Fruit fly (Drosophila melanogaster) whole organism, embryonic: ENCODE data around the gene sosie.

Source experiments
- Aef1 ChIP-seq: fragments of 200-800 bp; sonication (Bioruptor generic); IDR thresholded peaks from 3 replicates; pipeline ENCODE4 v1.3.6; 2022; ENCODE audit warnings: missing biosample characterization, missing genetic modification characterization
- Asciz ChIP-seq: fragments of 200-800 bp; sonication (Bioruptor generic); optimal IDR thresholded peaks from 2 replicates; lab custom pipeline; 2017; ENCODE audit warnings: missing biosample characterization, mild to moderate bottlenecking, missing genetic modification characterization, missing genetic modification reagents
- Atf3 ChIP-seq: fragments of 200-800 bp; sonication (Bioruptor generic); optimal IDR thresholded peaks from 3 replicates; lab custom pipeline; 2016; ENCODE audit warnings: missing biosample characterization, missing genetic modification characterization
- C15 ChIP-seq: fragments of 200-800 bp; sonication (Bioruptor generic); IDR thresholded peaks from 3 replicates; pipeline ENCODE4 v1.3.6; 2022; ENCODE audit warnings: missing biosample characterization, missing genetic modification characterization
- CG10274 ChIP-seq: fragments of 200-800 bp; sonication (Bioruptor generic); optimal IDR thresholded peaks from 3 replicates; lab custom pipeline; 2017; ENCODE audit warnings: missing biosample characterization, mild to moderate bottlenecking, missing genetic modification characterization
- CG10462 ChIP-seq: fragments of 200-800 bp; sonication (Bioruptor generic); optimal IDR thresholded peaks from 2 replicates; lab custom pipeline; 2016; ENCODE audit warnings: missing biosample characterization, missing genetic modification characterization
- CG11723 ChIP-seq: fragments of 200-800 bp; sonication (Bioruptor generic); optimal IDR thresholded peaks from 2 replicates; lab custom pipeline; 2017; ENCODE audit warnings: missing biosample characterization, mild to moderate bottlenecking, missing genetic modification characterization
- CG12299 ChIP-seq: fragments of 200-800 bp; sonication (Bioruptor generic); optimal IDR thresholded peaks from 2 replicates; lab custom pipeline; 2018; ENCODE audit warnings: missing biosample characterization, mild to moderate bottlenecking, missing genetic modification characterization
- CG1233 ChIP-seq: fragments of 200-800 bp; sonication (Bioruptor generic); optimal IDR thresholded peaks from 4 replicates; lab custom pipeline; 2018; ENCODE audit warnings: missing biosample characterization, mild to moderate bottlenecking, missing genetic modification characterization
- CG12769 ChIP-seq: fragments of 200-800 bp; sonication (Bioruptor generic); optimal IDR thresholded peaks from 2 replicates; lab custom pipeline; 2019; ENCODE audit warnings: missing biosample characterization, mild to moderate bottlenecking, missing genetic modification characterization, moderate library complexity
- CG13296 ChIP-seq: fragments of 200-800 bp; sonication (Bioruptor generic); optimal IDR thresholded peaks from 3 replicates; lab custom pipeline; 2018; ENCODE audit warnings: missing biosample characterization, mild to moderate bottlenecking, missing genetic modification characterization
- CG14710 ChIP-seq: fragments of 200-800 bp; sonication (Bioruptor generic); optimal IDR thresholded peaks from 3 replicates; lab custom pipeline; 2019; ENCODE audit warnings: missing biosample characterization, mild to moderate bottlenecking, missing genetic modification characterization, moderate library complexity
- CG14965 ChIP-seq: fragments of 200-800 bp; sonication (Bioruptor generic); optimal IDR thresholded peaks from 2 replicates; lab custom pipeline; 2016; ENCODE audit warnings: missing biosample characterization, missing genetic modification characterization, borderline replicate concordance
- CG17568 ChIP-seq: fragments of 200-800 bp; sonication (Bioruptor generic); optimal IDR thresholded peaks from 2 replicates; lab custom pipeline; 2018; ENCODE audit warnings: missing biosample characterization, mild to moderate bottlenecking, missing genetic modification characterization, moderate library complexity
- CG17912 ChIP-seq: fragments of 200-800 bp; sonication (Bioruptor generic); optimal IDR thresholded peaks from 2 replicates; lab custom pipeline; 2018; ENCODE audit warnings: missing biosample characterization, mild to moderate bottlenecking, missing genetic modification characterization
- CG2116 ChIP-seq: fragments of 200-800 bp; sonication (Bioruptor generic); optimal IDR thresholded peaks from 3 replicates; lab custom pipeline; 2018; ENCODE audit warnings: missing biosample characterization, mild to moderate bottlenecking, missing genetic modification characterization
- CG30020 ChIP-seq: fragments of 200-800 bp; optimal IDR thresholded peaks from 2 replicates; lab custom pipeline; 2019; ENCODE audit warnings: missing biosample characterization, mild to moderate bottlenecking, missing genetic modification characterization, moderate library complexity
- CG4617 ChIP-seq: fragments of 200-800 bp; sonication (Bioruptor generic); optimal IDR thresholded peaks from 3 replicates; lab custom pipeline; 2016; ENCODE audit warnings: missing biosample characterization, missing genetic modification characterization, borderline replicate concordance
- CG7372 ChIP-seq: fragments of 200-800 bp; sonication (Bioruptor generic); IDR thresholded peaks from 2 replicates; pipeline ENCODE4 v1.3.6; 2022; ENCODE audit warnings: missing biosample characterization, missing genetic modification characterization
- CG8290 ChIP-seq, 3 experiments: fragments of 200-800 bp; sonication (Bioruptor generic); optimal IDR thresholded peaks; 2 replicates each; lab custom pipeline; 2016 to 2019; ENCODE audit warnings: missing biosample characterization in 3 of 3, missing genetic modification characterization in 3 of 3, mild to moderate bottlenecking in 2 of 3, moderate library complexity in 1 of 3
- CG8478 ChIP-seq: fragments of >200 bp; optimal IDR thresholded peaks from 2 replicates; lab custom pipeline; 2018
- CG8944 ChIP-seq: fragments of 200-800 bp; sonication (Bioruptor generic); optimal IDR thresholded peaks from 3 replicates; lab custom pipeline; 2016; ENCODE audit warnings: missing biosample characterization, missing genetic modification characterization
- CG9215 ChIP-seq: fragments of 200-800 bp; sonication (Bioruptor generic); IDR thresholded peaks from 2 replicates; pipeline ENCODE4 v1.3.6; 2022; ENCODE audit warnings: missing biosample characterization, missing genetic modification characterization
- CG9876 ChIP-seq: fragments of 200-800 bp; sonication (Bioruptor generic); optimal IDR thresholded peaks from 2 replicates; lab custom pipeline; 2016; ENCODE audit warnings: missing biosample characterization, missing genetic modification characterization
- E2f1 ChIP-seq: fragments of 200-800 bp; sonication (Bioruptor generic); IDR thresholded peaks from 2 replicates; pipeline ENCODE4 v1.3.6; 2022; ENCODE audit warnings: missing biosample characterization, missing genetic modification characterization
- Elba2 ChIP-seq: fragments of 200-800 bp; sonication (Bioruptor generic); optimal IDR thresholded peaks from 3 replicates; lab custom pipeline; 2016; ENCODE audit warnings: missing biosample characterization, missing genetic modification characterization
- HHEX ChIP-seq: fragments of 200-800 bp; sonication (Bioruptor generic); optimal IDR thresholded peaks from 3 replicates; lab custom pipeline; 2017; ENCODE audit warnings: missing biosample characterization, mild to moderate bottlenecking, missing genetic modification characterization, missing genetic modification reagents
- HLH3B ChIP-seq: fragments of 200-800 bp; sonication (Bioruptor generic); IDR thresholded peaks from 2 replicates; pipeline ENCODE4 v1.3.6; 2022; ENCODE audit warnings: missing biosample characterization, missing genetic modification characterization
- HLH4C ChIP-seq: fragments of 200-800 bp; sonication (Bioruptor generic); IDR thresholded peaks from 3 replicates; pipeline ENCODE4 v1.3.6; 2022; ENCODE audit warnings: missing biosample characterization, missing genetic modification characterization; ENCODE audit not compliant: partially characterized antibody
- Hmr ChIP-seq: fragments of 200-800 bp; sonication (Bioruptor generic); optimal IDR thresholded peaks from 3 replicates; lab custom pipeline; 2017; ENCODE audit warnings: mild to moderate bottlenecking, missing biosample characterization, missing genetic modification reagents, missing genetic modification characterization
- Meics ChIP-seq: fragments of 200-800 bp; sonication (Bioruptor generic); optimal IDR thresholded peaks from 2 replicates; lab custom pipeline; 2017; ENCODE audit warnings: missing biosample characterization, mild to moderate bottlenecking, missing genetic modification characterization
- Oaz ChIP-seq: fragments of 200-800 bp; sonication (Bioruptor generic); IDR thresholded peaks from 2 replicates; pipeline ENCODE4 v1.3.6; 2022; ENCODE audit warnings: missing biosample characterization, missing genetic modification characterization
- Spps ChIP-seq: fragments of 200-800 bp; sonication (Bioruptor generic); optimal IDR thresholded peaks from 2 replicates; lab custom pipeline; 2018; ENCODE audit warnings: missing biosample characterization, mild to moderate bottlenecking, missing genetic modification characterization
- abd-A ChIP-seq: fragments of 200-800 bp; sonication (Bioruptor generic); optimal IDR thresholded peaks from 3 replicates; lab custom pipeline; 2019; ENCODE audit warnings: missing biosample characterization, mild to moderate bottlenecking, missing genetic modification characterization, moderate library complexity
- crp ChIP-seq, 2 experiments: fragments of 200-800 bp; sonication (Bioruptor generic); optimal IDR thresholded peaks; 2 replicates in 1 of 2; 3 replicates in 1 of 2; lab custom pipeline; 2017; ENCODE audit warnings: missing biosample characterization in 2 of 2, missing genetic modification characterization in 2 of 2, mild to moderate bottlenecking in 1 of 2, moderate library complexity in 1 of 2
- emc ChIP-seq: fragments of 200-800 bp; sonication (Bioruptor generic); optimal IDR thresholded peaks from 2 replicates; lab custom pipeline; 2016; ENCODE audit warnings: missing biosample characterization, missing genetic modification characterization
- gcm2 ChIP-seq: fragments of 200-800 bp; sonication (Bioruptor generic); optimal IDR thresholded peaks from 2 replicates; lab custom pipeline; 2016; ENCODE audit warnings: missing biosample characterization, missing genetic modification characterization
- jumu ChIP-seq: fragments of 200-800 bp; sonication (Bioruptor generic); optimal IDR thresholded peaks from 3 replicates; lab custom pipeline; 2016; ENCODE audit warnings: missing biosample characterization, missing genetic modification characterization
- kni ChIP-seq: fragments of 200-800 bp; sonication (Bioruptor generic); optimal IDR thresholded peaks from 3 replicates; lab custom pipeline; 2017; ENCODE audit warnings: mild to moderate bottlenecking, missing biosample characterization, missing genetic modification reagents, missing genetic modification characterization
- luna ChIP-seq: fragments of 200-800 bp; sonication (Bioruptor generic); optimal IDR thresholded peaks from 2 replicates; lab custom pipeline; 2016; ENCODE audit warnings: missing biosample characterization, missing genetic modification characterization
- maf-S ChIP-seq: fragments of 200-800 bp; sonication (Bioruptor generic); optimal IDR thresholded peaks from 2 replicates; lab custom pipeline; 2016; ENCODE audit warnings: missing biosample characterization, missing genetic modification characterization
- onecut ChIP-seq: fragments of 200-800 bp; sonication (Bioruptor generic); IDR thresholded peaks from 2 replicates; pipeline ENCODE4 v1.3.6; 2022; ENCODE audit warnings: missing biosample characterization, missing genetic modification characterization
- pum ChIP-seq: fragments of 200-800 bp; sonication (Bioruptor generic); optimal IDR thresholded peaks from 2 replicates; lab custom pipeline; 2016; ENCODE audit warnings: missing biosample characterization, missing genetic modification characterization
- repo ChIP-seq: fragments of 200-800 bp; sonication (Bioruptor generic); optimal IDR thresholded peaks from 2 replicates; lab custom pipeline; 2016; ENCODE audit warnings: missing biosample characterization, missing genetic modification characterization
- sisA ChIP-seq: fragments of 200-800 bp; sonication (Bioruptor generic); IDR thresholded peaks from 2 replicates; pipeline ENCODE4 v1.3.6; 2022; ENCODE audit warnings: missing biosample characterization, missing genetic modification characterization
- stc ChIP-seq: fragments of 200-800 bp; sonication (Bioruptor generic); IDR thresholded peaks from 2 replicates; pipeline ENCODE4 v1.3.6; 2022; ENCODE audit warnings: missing biosample characterization, missing genetic modification characterization
- tio ChIP-seq: fragments of 200-800 bp; sonication (Bioruptor generic); optimal IDR thresholded peaks from 2 replicates; lab custom pipeline; 2017; ENCODE audit warnings: missing biosample characterization, missing genetic modification characterization, inconsistent platforms
- trh ChIP-seq: fragments of 200-800 bp; sonication (Bioruptor generic); optimal IDR thresholded peaks from 2 replicates; lab custom pipeline; 2016; ENCODE audit warnings: missing biosample characterization, missing genetic modification characterization
- vnd ChIP-seq: fragments of 200-800 bp; sonication (Bioruptor generic); IDR thresholded peaks from 3 replicates; pipeline ENCODE4 v1.3.6; 2022; ENCODE audit warnings: missing biosample characterization, missing genetic modification characterization; ENCODE audit not compliant: partially characterized antibody
- zen ChIP-seq: fragments of 200-800 bp; sonication (Bioruptor generic); optimal IDR thresholded peaks from 3 replicates; lab custom pipeline; 2018; ENCODE audit warnings: missing biosample characterization, mild to moderate bottlenecking, missing genetic modification characterization, moderate library complexity
- zfh2 ChIP-seq: fragments of 200-800 bp; sonication (Bioruptor generic); optimal IDR thresholded peaks from 2 replicates; lab custom pipeline; 2016; ENCODE audit warnings: missing biosample characterization, missing genetic modification characterization

The sosie gene

dm6 chr3R:24829887-24830351 lies 3.8 kb upstream of the sosie start, which contains the start of the genes Kaz and CG43273 (continued):
- no peak for TF ChIP-seq CG17568 (GFP tag; lab: Kevin White, UChicago)
- no peak for TF ChIP-seq gcm2 (GFP tag; lab: Kevin White, UChicago)
- TF ChIP-seq Asciz: no peak
- TF ChIP-seq Spps (tag; lab: Kevin White, UChicago): no peak
- TF ChIP-seq sisA (GFP tag; lab: Robert Waterston, UW): peak; percentile 5; the same call in 1 of the 2 replicates
- no peak for TF ChIP-seq CG14965 (GFP tag; lab: Kevin White, UChicago)
- TF ChIP-seq Hmr (GFP tag; lab: Kevin White, UChicago): peak; percentile 42
- peak; percentile 44 for TF ChIP-seq CG10462 (GFP tag; lab: Kevin White, UChicago)
- TF ChIP-seq CG11723 (GFP tag; lab: Kevin White, UChicago): no peak
- TF ChIP-seq Atf3: no peak
- TF ChIP-seq CG8478 (lab: Kevin White, UChicago): no peak
- peak; percentile 93 for TF ChIP-seq zen
- TF ChIP-seq E2f1 (GFP tag; lab: Robert Waterston, UW): no peak
- TF ChIP-seq CG14710 (tag; lab: Kevin White, UChicago): peak; percentile 81
- TF ChIP-seq CG1233: peak; percentile 22
- TF ChIP-seq CG13296 (GFP tag; lab: Kevin White, UChicago): no peak
- TF ChIP-seq kni (GFP tag; lab: Kevin White, UChicago): no peak
- no peak for TF ChIP-seq HLH3B (GFP tag; lab: Robert Waterston, UW)
- peak; percentile 69 for TF ChIP-seq CG7372 (GFP tag; lab: Robert Waterston, UW)
- TF ChIP-seq onecut: no peak
- peak; percentile 20 for TF ChIP-seq zfh2 (GFP tag; lab: Kevin White, UChicago)
- 0 out of 2 replicates have a peak, but pooled peaks have one; percentile 11 for TF ChIP-seq stc (GFP tag; lab: Robert Waterston, UW)
- no peak for TF ChIP-seq Oaz (GFP tag; lab: Robert Waterston, UW)
- no peak for TF ChIP-seq HHEX (GFP tag; lab: Kevin White, UChicago)
- TF ChIP-seq Aef1 (GFP tag; lab: Robert Waterston, UW): peak; percentile 12; the same call in 1 of the 3 replicates
- no peak for TF ChIP-seq CG12769 (tag; lab: Kevin White, UChicago)
- peak; percentile 50 for TF ChIP-seq CG9215 (GFP tag; lab: Robert Waterston, UW)
- peak; percentile 68 for TF ChIP-seq CG30020 (tag; lab: Kevin White, UChicago)
- peak; percentile 34 to 89 for TF ChIP-seq crp (GFP tag; optimal IDR thresholded peaks at IDR 0.05; lab: Kevin White, UChicago)
- TF ChIP-seq maf-S (GFP tag; lab: Kevin White, UChicago): no peak
- peak; percentile 58 for TF ChIP-seq Meics (GFP tag; lab: Kevin White, UChicago)
- TF ChIP-seq CG8290 (GFP tag; optimal IDR thresholded peaks at IDR 0.05; lab: Kevin White, UChicago): peak; percentile 12
- TF ChIP-seq CG8290 (tag; optimal IDR thresholded peaks at IDR 0.05; lab: Kevin White, UChicago): no peak
- no peak for TF ChIP-seq vnd (GFP tag; lab: Robert Waterston, UW)
- no peak for TF ChIP-seq tio (GFP tag; lab: Kevin White, UChicago)
- no peak for TF ChIP-seq emc
- TF ChIP-seq pum (GFP tag; lab: Kevin White, UChicago): peak; percentile 0
- TF ChIP-seq HLH4C (GFP tag; lab: Robert Waterston, UW): no peak
- no peak for TF ChIP-seq trh (GFP tag; lab: Kevin White, UChicago)
- no peak for TF ChIP-seq CG10274 (GFP tag; lab: Kevin White, UChicago)
- TF ChIP-seq CG9876 (GFP tag; lab: Kevin White, UChicago): no peak
- no peak for TF ChIP-seq CG8944 (GFP tag; lab: Kevin White, UChicago)
- no peak for TF ChIP-seq C15
- TF ChIP-seq CG2116 (GFP tag; lab: Kevin White, UChicago): peak; percentile 60
- TF ChIP-seq repo (GFP tag; lab: Kevin White, UChicago): no peak
- no peak for TF ChIP-seq luna (GFP tag; lab: Kevin White, UChicago)
- no peak for TF ChIP-seq jumu (GFP tag; lab: Kevin White, UChicago)
- no peak for TF ChIP-seq CG17912 (GFP tag; lab: Kevin White, UChicago)
- no peak for TF ChIP-seq abd-A (tag; lab: Kevin White, UChicago)
- TF ChIP-seq CG12299 (tag; lab: Kevin White, UChicago): peak; percentile 38
- no peak for TF ChIP-seq Elba2
- TF ChIP-seq CG4617 (GFP tag; lab: Kevin White, UChicago): peak; percentile 57
